Worm (Caenorhabditis elegans) whole organism, young adult: ENCODE measurements around the gene popl-1.

Source experiments
- B0019.2 ChIP-seq: fragments of 200-800 bp; sonication (Bioruptor generic); conservative IDR thresholded peaks from 2 replicates; pipeline ENCODE4 v1.3.6; 2022; ENCODE audit warnings: missing genetic modification reagents, missing genetic modification characterization, missing compliant biosample characterization
- B0336.3 ChIP-seq: fragments of 200-800 bp; sonication (Bioruptor generic); IDR thresholded peaks from 2 replicates; pipeline ENCODE4 v1.3.6; 2022; ENCODE audit warnings: missing genetic modification characterization, missing compliant biosample characterization
- C06A6.2 ChIP-seq: fragments of 200-800 bp; sonication (Bioruptor generic); conservative IDR thresholded peaks from 2 replicates; pipeline ENCODE4 v1.3.6; 2022; ENCODE audit warnings: missing genetic modification characterization, missing compliant biosample characterization
- D2030.7 ChIP-seq: fragments of 200-800 bp; sonication (Bioruptor generic); IDR thresholded peaks from 2 replicates; pipeline ENCODE4 v1.3.6; 2022; ENCODE audit warnings: missing genetic modification reagents, missing genetic modification characterization, missing compliant biosample characterization
- F37B4.10 ChIP-seq: fragments of 200-800 bp; sonication (Bioruptor generic); IDR thresholded peaks from 2 replicates; pipeline ENCODE4 v1.3.6; 2022; ENCODE audit warnings: missing genetic modification characterization, missing compliant biosample characterization
- F49E8.2 ChIP-seq: sonication (generic microtip); optimal IDR thresholded peaks from 3 replicates; lab custom pipeline; 2017; ENCODE audit warnings: missing genetic modification characterization, mild to moderate bottlenecking, missing compliant biosample characterization, antibody characterized with exemption, moderate library complexity; ENCODE audit not compliant: insufficient read depth
- F57A8.1 ChIP-seq: fragments of 200-800 bp; sonication (Bioruptor generic); optimal IDR thresholded peaks from 2 replicates; lab custom pipeline; 2018; ENCODE audit warnings: mild to moderate bottlenecking, missing genetic modification characterization, moderate library complexity, missing compliant biosample characterization
- T07F8.4 ChIP-seq: sonication (generic microtip); optimal IDR thresholded peaks from 2 replicates; lab custom pipeline; 2016; ENCODE audit warnings: mild to moderate bottlenecking, missing genetic modification characterization, moderate library complexity, missing compliant biosample characterization
- Y53F4B.3 ChIP-seq: fragments of 200-800 bp; sonication (Bioruptor generic); IDR thresholded peaks from 2 replicates; pipeline ENCODE4 v1.3.6; 2022; ENCODE audit warnings: missing genetic modification reagents, missing genetic modification characterization, missing compliant biosample characterization
- Y56A3A.18 ChIP-seq: fragments of 200-800 bp; sonication (Bioruptor generic); IDR thresholded peaks from 2 replicates; pipeline ENCODE4 v1.3.6; 2022; ENCODE audit warnings: missing genetic modification reagents, missing genetic modification characterization, missing compliant biosample characterization
- Y67H2A.10 ChIP-seq: fragments of 200-800 bp; sonication (Bioruptor generic); conservative IDR thresholded peaks from 2 replicates; pipeline ENCODE4 v1.3.6; 2022; ENCODE audit warnings: missing genetic modification reagents, missing genetic modification characterization, missing compliant biosample characterization
- Y95B8A.8 ChIP-seq: fragments of 200-800 bp; sonication (Bioruptor generic); IDR thresholded peaks from 2 replicates; pipeline ENCODE4 v1.3.6; 2022; ENCODE audit warnings: missing genetic modification reagents, missing genetic modification characterization, missing compliant biosample characterization
- aptf-2 ChIP-seq: fragments of 200-800 bp; sonication (Bioruptor generic); conservative IDR thresholded peaks from 2 replicates; pipeline ENCODE4 v1.3.6; 2022; ENCODE audit warnings: missing genetic modification reagents, missing genetic modification characterization, missing compliant biosample characterization
- attf-3 ChIP-seq: fragments of 200-800 bp; sonication (Bioruptor generic); conservative IDR thresholded peaks from 2 replicates; pipeline ENCODE4 v1.3.6; 2022; ENCODE audit warnings: missing genetic modification reagents, missing genetic modification characterization, missing compliant biosample characterization
- attf-6 ChIP-seq: fragments of 200-800 bp; sonication (Bioruptor generic); IDR thresholded peaks from 2 replicates; pipeline ENCODE4 v1.3.6; 2022; ENCODE audit warnings: missing genetic modification reagents, missing genetic modification characterization, missing compliant biosample characterization
- bed-2 ChIP-seq: fragments of 200-800 bp; sonication (Bioruptor generic); IDR thresholded peaks from 2 replicates; pipeline ENCODE4 v1.3.6; 2022; ENCODE audit warnings: missing genetic modification reagents, missing genetic modification characterization, missing compliant biosample characterization
- ccch-3 ChIP-seq: fragments of 200-800 bp; sonication (Bioruptor generic); optimal IDR thresholded peaks from 2 replicates; lab custom pipeline; 2018; ENCODE audit warnings: mild to moderate bottlenecking, missing genetic modification characterization, missing compliant biosample characterization
- cebp-2 ChIP-seq: fragments of 200-800 bp; sonication (Bioruptor generic); IDR thresholded peaks from 2 replicates; pipeline ENCODE4 v1.3.6; 2022; ENCODE audit warnings: missing genetic modification characterization, missing compliant biosample characterization
- ceh-27 ChIP-seq: fragments of 200-800 bp; sonication (Bioruptor generic); optimal IDR thresholded peaks from 2 replicates; lab custom pipeline; 2018; ENCODE audit warnings: mild to moderate bottlenecking, missing genetic modification characterization, moderate library complexity, missing compliant biosample characterization
- ceh-91 ChIP-seq: fragments of 200-800 bp; sonication (Bioruptor generic); IDR thresholded peaks from 2 replicates; pipeline ENCODE4 v1.3.6; 2022; ENCODE audit warnings: missing genetic modification reagents, missing genetic modification characterization, missing compliant biosample characterization
- dpl-1 ChIP-seq: fragments of 150-350 bp; optimal IDR thresholded peaks from 2 replicates; lab custom pipeline; 2014; ENCODE audit warnings: missing biosample characterization, missing genetic modification reagents, missing genetic modification characterization
- efl-1 ChIP-seq: fragments of 150-350 bp; optimal IDR thresholded peaks from 2 replicates; lab custom pipeline; 2014; ENCODE audit warnings: missing biosample characterization, missing genetic modification reagents, missing genetic modification characterization
- egrh-3 ChIP-seq: fragments of 200-800 bp; sonication (Bioruptor generic); IDR thresholded peaks from 2 replicates; pipeline ENCODE4 v1.3.6; 2022; ENCODE audit warnings: missing genetic modification reagents, missing genetic modification characterization, missing compliant biosample characterization
- ets-4 ChIP-seq: fragments of 200-800 bp; sonication (Bioruptor generic); optimal IDR thresholded peaks from 2 replicates; lab custom pipeline; 2018; ENCODE audit warnings: mild to moderate bottlenecking, missing genetic modification characterization, missing compliant biosample characterization
- hlh-12 ChIP-seq: sonication (generic microtip); optimal IDR thresholded peaks from 2 replicates; lab custom pipeline; 2016; ENCODE audit warnings: missing genetic modification characterization, missing compliant biosample characterization
- hlh-26 ChIP-seq: fragments of 200-800 bp; sonication (Bioruptor generic); conservative IDR thresholded peaks from 2 replicates; pipeline ENCODE4 v1.3.6; 2022; ENCODE audit warnings: missing genetic modification reagents, missing genetic modification characterization, missing compliant biosample characterization
- hmg-1.2 ChIP-seq: fragments of 200-800 bp; sonication (Bioruptor generic); IDR thresholded peaks from 2 replicates; pipeline ENCODE4 v1.3.6; 2022; ENCODE audit warnings: missing genetic modification reagents, missing genetic modification characterization, missing compliant biosample characterization
- lsl-1 ChIP-seq: fragments of 200-800 bp; sonication (Bioruptor generic); optimal IDR thresholded peaks from 2 replicates; lab custom pipeline; 2018; ENCODE audit warnings: mild to moderate bottlenecking, missing genetic modification characterization, moderate library complexity, missing compliant biosample characterization
- madf-3 ChIP-seq: fragments of 200-800 bp; sonication (Bioruptor generic); IDR thresholded peaks from 2 replicates; pipeline ENCODE4 v1.3.6; 2022; ENCODE audit warnings: missing genetic modification reagents, missing genetic modification characterization, missing compliant biosample characterization
- mcd-1 ChIP-seq: fragments of 200-800 bp; sonication (Bioruptor generic); IDR thresholded peaks from 2 replicates; pipeline ENCODE4 v1.3.6; 2022; ENCODE audit warnings: missing genetic modification reagents, missing genetic modification characterization, missing compliant biosample characterization
- nfya-2 ChIP-seq: fragments of 200-800 bp; sonication (Bioruptor generic); IDR thresholded peaks from 2 replicates; pipeline ENCODE4 v1.3.6; 2022; ENCODE audit warnings: missing genetic modification reagents, missing genetic modification characterization, missing compliant biosample characterization
- nfyb-1 ChIP-seq: fragments of 200-800 bp; sonication (Bioruptor generic); IDR thresholded peaks from 2 replicates; pipeline ENCODE4 v1.3.6; 2022; ENCODE audit warnings: missing genetic modification reagents, missing genetic modification characterization, missing compliant biosample characterization
- nhr-179 ChIP-seq: sonication (generic microtip); optimal IDR thresholded peaks from 2 replicates; lab custom pipeline; 2016; ENCODE audit warnings: mild to moderate bottlenecking, missing genetic modification characterization, missing compliant biosample characterization
- nhr-27 ChIP-seq: fragments of 200-800 bp; sonication (Bioruptor generic); optimal IDR thresholded peaks from 2 replicates; lab custom pipeline; 2018; ENCODE audit warnings: mild to moderate bottlenecking, missing genetic modification characterization, moderate library complexity, missing compliant biosample characterization
- nhr-80 ChIP-seq: sonication (generic microtip); optimal IDR thresholded peaks from 2 replicates; lab custom pipeline; 2016; ENCODE audit warnings: missing genetic modification characterization, missing compliant biosample characterization
- pbrm-1 ChIP-seq: fragments of 200-800 bp; sonication (Bioruptor generic); IDR thresholded peaks from 2 replicates; pipeline ENCODE4 v1.3.6; 2022; ENCODE audit warnings: missing genetic modification reagents, missing genetic modification characterization, missing compliant biosample characterization
- pha-4 ChIP-seq: fragments of 150-350 bp; sonication (generic microtip); optimal IDR thresholded peaks from 2 replicates; lab custom pipeline; 2014; ENCODE audit warnings: missing biosample characterization, missing genetic modification reagents, missing genetic modification characterization
- rcor-1 ChIP-seq: fragments of 200-800 bp; sonication (Bioruptor generic); IDR thresholded peaks from 2 replicates; pipeline ENCODE4 v1.3.6; 2022; ENCODE audit warnings: missing genetic modification reagents, missing genetic modification characterization, missing compliant biosample characterization
- sdz-38 ChIP-seq: sonication (generic microtip); optimal IDR thresholded peaks from 2 replicates; lab custom pipeline; 2016; ENCODE audit warnings: missing genotype, missing genetic modification characterization, missing compliant biosample characterization
- sea-2 ChIP-seq: fragments of 200-800 bp; sonication (Bioruptor generic); IDR thresholded peaks from 2 replicates; pipeline ENCODE4 v1.3.6; 2022; ENCODE audit warnings: missing genetic modification characterization, missing compliant biosample characterization
- snpc-1.3 ChIP-seq: sonication (generic microtip); optimal IDR thresholded peaks from 2 replicates; lab custom pipeline; 2017; ENCODE audit warnings: missing genetic modification characterization, mild to moderate bottlenecking, missing compliant biosample characterization, antibody characterized with exemption, moderate library complexity, missing genotype, missing genetic modification reagents; ENCODE audit not compliant: insufficient read depth
- somi-1 ChIP-seq: fragments of 200-800 bp; sonication (Bioruptor generic); optimal IDR thresholded peaks from 2 replicates; lab custom pipeline; 2018; ENCODE audit warnings: mild to moderate bottlenecking, missing genetic modification characterization, missing compliant biosample characterization
- tbp1 ChIP-seq: fragments of 200-800 bp; sonication (Bioruptor generic); optimal IDR thresholded peaks from 2 replicates; lab custom pipeline; 2018; ENCODE audit warnings: mild to moderate bottlenecking, missing genetic modification characterization, missing compliant biosample characterization
- tlf-1 ChIP-seq: fragments of 200-800 bp; sonication (Bioruptor generic); optimal IDR thresholded peaks from 2 replicates; lab custom pipeline; 2018; ENCODE audit warnings: mild to moderate bottlenecking, missing genetic modification characterization, missing compliant biosample characterization
- ztf-18 ChIP-seq: sonication (generic microtip); optimal IDR thresholded peaks from 2 replicates; lab custom pipeline; 2016; ENCODE audit warnings: missing genotype, mild to moderate bottlenecking, missing genetic modification characterization, missing compliant biosample characterization
- ztf-26 ChIP-seq: sonication (generic microtip); optimal IDR thresholded peaks from 2 replicates; lab custom pipeline; 2017; ENCODE audit warnings: missing genetic modification characterization, missing compliant biosample characterization

Gene popl-1

DNA sequence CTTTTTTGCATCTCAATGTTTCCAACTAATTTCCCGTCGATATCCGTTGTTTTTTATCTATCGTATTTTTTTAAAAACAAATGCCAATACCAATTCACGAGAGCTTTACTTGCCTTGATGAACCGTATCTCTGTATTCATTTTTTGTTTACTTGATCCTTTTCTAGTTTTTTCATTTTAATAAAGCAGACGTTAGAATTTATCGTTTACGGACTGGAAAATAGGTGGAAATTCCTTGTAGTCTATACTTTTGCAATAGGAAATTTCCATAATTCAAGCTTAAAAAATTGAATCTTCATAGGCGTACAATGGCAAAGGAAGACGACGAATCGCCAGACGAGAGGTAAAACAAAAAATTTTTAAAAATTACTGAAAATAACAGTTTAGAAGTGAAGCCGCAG lies 29.1 kb upstream of the popl-1 start, which contains the start of gene algn-1 (continued):
- no peak for TF ChIP-seq ccch-3 (GFP tag; lab: Kevin White, UChicago)
- no peak for TF ChIP-seq sea-2
- TF ChIP-seq cebp-2: no peak

DNA sequence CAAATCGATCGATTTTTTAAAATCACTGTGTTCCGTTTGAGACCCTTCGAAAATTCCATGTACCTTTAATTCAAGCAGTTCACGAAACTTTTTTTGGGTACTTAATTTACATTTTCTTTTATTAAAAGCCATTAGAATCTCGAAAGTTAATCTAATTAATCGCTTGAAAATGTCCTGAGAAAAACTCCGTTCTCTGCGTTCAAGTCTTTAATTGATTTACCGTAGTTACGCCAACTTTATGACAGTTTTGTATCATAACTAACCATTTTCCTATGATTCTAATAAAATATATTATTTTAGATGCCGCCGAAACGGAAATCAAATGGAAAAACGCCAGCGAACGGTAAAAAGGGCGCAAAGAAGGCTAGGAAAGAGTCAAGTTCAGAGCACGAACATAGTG lies 23.4 kb upstream of the popl-1 start, which contains the start of gene jhdm-1:
TSS of gene jhdm-1 (plus strand) at position 301 of the 400 bp plus-strand sequence.
- TF ChIP-seq hlh-12 (tag; lab: Kevin White, UChicago): no peak
- no peak for TF ChIP-seq B0019.2
- TF ChIP-seq T07F8.4 (tag; lab: Kevin White, UChicago): no peak
- TF ChIP-seq F57A8.1 (GFP tag; lab: Kevin White, UChicago): no peak
- no peak for TF ChIP-seq attf-3 (GFP tag; lab: Robert Waterston, UW)
- no peak for TF ChIP-seq B0336.3 (GFP tag; lab: Robert Waterston, UW)
- TF ChIP-seq F37B4.10 (GFP tag; lab: Robert Waterston, UW): no peak
- no peak for TF ChIP-seq sdz-38 (tag; lab: Kevin White, UChicago)
- no peak for TF ChIP-seq Y56A3A.18
- TF ChIP-seq C06A6.2: no peak
- TF ChIP-seq madf-3 (GFP tag; lab: Robert Waterston, UW): no peak
- TF ChIP-seq ztf-18 (tag; lab: Kevin White, UChicago): no peak
- TF ChIP-seq, all 124 proteins: peak for 0

DNA sequence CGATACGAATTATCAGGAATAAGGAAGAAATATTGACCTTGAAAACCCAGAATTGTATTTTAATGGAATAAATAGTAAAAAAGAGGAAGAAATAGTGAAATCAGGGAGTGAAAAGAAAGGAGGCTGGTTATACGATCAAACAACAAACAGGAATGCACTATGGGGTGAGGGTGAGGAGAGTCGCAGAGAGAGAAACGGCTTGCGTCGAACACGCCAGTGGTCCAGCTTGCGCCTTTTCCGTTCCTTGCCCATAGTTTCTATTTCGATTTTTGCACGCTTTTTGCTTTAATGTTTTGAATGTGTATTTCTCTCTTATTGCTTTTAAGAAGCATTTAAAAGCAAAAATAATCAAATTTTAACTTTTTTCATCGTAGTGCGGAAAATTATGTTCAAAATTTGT lies 22.9 kb upstream of the popl-1 start:
- TF ChIP-seq D2030.7 (GFP tag; lab: Robert Waterston, UW) (peak; percentile 67), snpc-1.3 (peak; percentile 28), attf-6 (GFP tag; lab: Robert Waterston, UW) (peak; percentile 21; the same call in 1 of the 2 replicates), attf-3 (GFP tag; lab: Robert Waterston, UW) (0 out of 2 replicates have a peak, but pooled peaks have one; percentile 26), tlf-1 (GFP tag; lab: Kevin White, UChicago) (peak; percentile 36), egrh-3 (peak; percentile 43; the same call in 1 of the 2 replicates), ets-4 (GFP tag; lab: Kevin White, UChicago) (no peak), aptf-2 (GFP tag; lab: Robert Waterston, UW) (no peak), hmg-1.2 (GFP tag; lab: Robert Waterston, UW) (peak; percentile 68; the same call in 1 of the 2 replicates), ceh-91 (GFP tag; lab: Robert Waterston, UW) (peak; percentile 55; the same call in 1 of the 2 replicates), efl-1 (GFP tag; lab: Kevin White, UChicago) (peak; percentile 46), somi-1 (GFP tag; lab: Kevin White, UChicago) (peak; percentile 9), tbp1 (GFP tag; lab: Kevin White, UChicago) (peak; percentile 66), hlh-12 (tag; lab: Kevin White, UChicago) (no peak), nhr-27 (tag; lab: Kevin White, UChicago) (no peak), bed-2 (GFP tag; lab: Robert Waterston, UW) (no peak), Y53F4B.3 (no peak), nhr-179 (tag; lab: Kevin White, UChicago) (no peak), Y67H2A.10 (GFP tag; lab: Robert Waterston, UW) (0 out of 2 replicates have a peak, but pooled peaks have one; percentile 43), nhr-80 (tag; lab: Kevin White, UChicago) (peak; percentile 82), dpl-1 (GFP tag; lab: Kevin White, UChicago) (peak; percentile 49), F49E8.2 (peak; percentile 42), ceh-27 (peak; percentile 63), nfya-2 (GFP tag; lab: Robert Waterston, UW) (no peak), pbrm-1 (GFP tag; lab: Robert Waterston, UW) (peak; percentile 76), rcor-1 (GFP tag; lab: Robert Waterston, UW) (peak; percentile 85), ztf-26 (tag; lab: Kevin White, UChicago) (no peak), pha-4 (tag; lab: Kevin White, UChicago) (peak; percentile 44), Y95B8A.8 (0 out of 2 replicates have a peak, but pooled peaks have one; percentile 47), nfyb-1 (GFP tag; lab: Robert Waterston, UW) (no peak), hlh-26 (GFP tag; lab: Robert Waterston, UW) (no peak), lsl-1 (GFP tag; lab: Kevin White, UChicago) (peak; percentile 65), mcd-1 (peak; percentile 77)
